Worm (Caenorhabditis elegans): ENCODE data around the gene gfi-1.

Gene gfi-1

DNA sequence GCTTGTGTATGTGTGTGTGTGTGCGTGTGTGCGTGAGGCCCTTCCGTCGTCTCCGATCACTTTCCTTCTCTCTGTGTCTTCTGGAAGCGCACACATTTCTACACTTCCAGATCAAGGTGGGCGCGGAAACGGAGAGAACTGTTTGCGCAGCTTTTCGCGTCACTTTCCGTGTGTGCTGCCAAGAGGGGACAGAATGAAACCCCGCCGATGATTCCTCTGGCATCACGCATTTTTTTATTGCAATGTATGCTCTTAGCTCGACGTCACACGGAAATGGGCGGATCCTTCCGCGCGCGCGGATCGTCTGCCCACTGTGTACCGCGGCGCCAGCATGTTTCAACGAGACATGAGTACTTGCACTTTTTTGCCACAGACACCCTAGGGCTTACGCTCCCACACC is 44.3 kb downstream of the gfi-1 start:
- TF ChIP-seq F13H6.1 (tag; optimal IDR thresholded peaks at IDR 0.05), result peak; percentile 55
- TF ChIP-seq gmeb-2 (tag; optimal IDR thresholded peaks at IDR 0.05), result no peak

DNA sequence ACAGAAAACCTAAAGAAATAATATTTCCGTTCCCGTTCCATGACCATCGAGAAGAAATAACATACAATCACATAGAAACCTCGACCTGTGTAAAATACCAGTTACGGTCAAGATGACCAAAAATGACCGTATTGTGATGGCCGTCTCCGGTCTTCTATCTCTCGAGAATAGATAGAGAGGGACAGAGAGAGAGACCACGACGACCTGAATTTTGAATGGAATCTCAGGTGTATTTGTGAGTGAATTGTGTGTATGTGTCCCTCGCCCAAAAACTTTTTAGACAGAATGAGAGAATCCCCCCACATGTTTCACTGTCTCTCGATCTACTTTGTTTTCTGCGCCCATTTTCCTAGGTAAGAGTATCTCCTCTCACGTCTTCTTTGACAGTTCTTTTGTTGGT is 44.9 kb downstream of the gfi-1 start:
- TF ChIP-seq C08G9.2 (tag; optimal IDR thresholded peaks at IDR 0.05), result no peak
- TF ChIP-seq T23F11.4 (GFP tag; optimal IDR thresholded peaks at IDR 0.05), result no peak

DNA sequence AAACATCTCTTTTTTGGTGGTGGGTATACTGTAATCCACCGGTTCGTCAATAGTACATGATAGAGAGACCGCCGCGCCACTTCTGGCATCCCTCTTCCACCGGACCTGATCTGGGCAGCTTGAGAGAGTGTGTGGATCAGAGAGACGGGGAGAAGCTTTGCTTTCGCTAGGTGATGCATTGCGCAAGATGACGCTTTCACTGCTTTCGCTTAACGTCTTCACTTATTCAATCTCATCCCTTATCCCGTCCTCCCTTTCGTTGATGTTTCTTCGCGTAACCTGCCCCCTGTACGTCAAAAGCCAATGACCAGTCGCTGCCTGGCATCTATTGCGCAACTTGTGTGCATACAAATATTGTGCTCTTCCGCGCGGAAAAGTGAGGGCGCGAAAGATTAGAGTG is 45.5 kb downstream of the gfi-1 start:
- TF ChIP-seq ref-2 (tag; optimal IDR thresholded peaks at IDR 0.05), result peak; percentile 75
- TF ChIP-seq odd-2 (tag; optimal IDR thresholded peaks at IDR 0.05), result no peak
- TF ChIP-seq F13H6.1 (tag; optimal IDR thresholded peaks at IDR 0.05), result peak; percentile 78
- peak; percentile 4 for TF ChIP-seq dmd-4 (tag; optimal IDR thresholded peaks at IDR 0.05; ENCODE audit: borderline replicate concordance)
- no peak for TF ChIP-seq T23F11.4 (GFP tag; optimal IDR thresholded peaks at IDR 0.05)
- no peak for TF ChIP-seq fkh-10 (GFP tag; optimal IDR thresholded peaks at IDR 0.05)
- TF ChIP-seq pag-3 (tag; optimal IDR thresholded peaks at IDR 0.05; ENCODE audit: borderline replicate concordance), result no peak

DNA sequence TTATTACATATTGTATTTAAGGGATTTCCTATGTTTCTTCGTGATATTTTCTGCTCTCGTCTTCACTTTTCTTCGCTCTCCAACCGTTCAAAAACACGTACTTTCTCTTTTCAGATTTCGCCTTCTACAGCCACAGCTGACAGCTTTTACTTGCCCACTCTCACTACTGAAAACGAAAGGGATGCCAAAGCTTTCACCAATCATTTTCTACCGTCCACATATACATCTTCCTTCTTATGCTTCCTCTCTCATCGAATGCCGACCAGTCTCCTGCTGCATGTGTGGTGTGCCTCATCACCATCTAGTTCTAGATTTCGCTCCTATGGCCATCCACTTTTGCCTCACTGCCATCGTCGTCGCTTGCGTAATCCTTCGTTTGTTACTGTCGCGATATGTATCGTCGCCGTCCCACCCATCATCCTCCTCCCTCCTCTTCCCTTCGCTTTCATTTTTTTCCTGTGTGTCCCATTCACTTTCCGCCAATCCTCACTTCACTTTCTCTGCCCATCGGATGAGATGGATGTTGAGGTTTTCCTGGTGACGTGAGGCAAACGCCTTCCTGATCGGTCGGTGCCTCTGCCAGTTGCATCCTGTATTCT is 46.5 kb downstream of the gfi-1 start:
- TF ChIP-seq dmd-4 (tag; optimal IDR thresholded peaks at IDR 0.05; ENCODE audit: borderline replicate concordance) (no peak), pha-2 (tag; optimal IDR thresholded peaks at IDR 0.05) (no peak), ahr-1 (tag; optimal IDR thresholded peaks at IDR 0.05) (no peak), nhr-232 (tag; optimal IDR thresholded peaks at IDR 0.05) (no peak), unc-3 (GFP tag; conservative IDR thresholded peaks at IDR 0.05) (no peak), unc-3 (tag; optimal IDR thresholded peaks at IDR 0.05) (no peak), F13H6.1 (tag; optimal IDR thresholded peaks at IDR 0.05) (peak; percentile 60), ceh-31 (tag; optimal IDR thresholded peaks at IDR 0.05) (peak; percentile 20)

DNA sequence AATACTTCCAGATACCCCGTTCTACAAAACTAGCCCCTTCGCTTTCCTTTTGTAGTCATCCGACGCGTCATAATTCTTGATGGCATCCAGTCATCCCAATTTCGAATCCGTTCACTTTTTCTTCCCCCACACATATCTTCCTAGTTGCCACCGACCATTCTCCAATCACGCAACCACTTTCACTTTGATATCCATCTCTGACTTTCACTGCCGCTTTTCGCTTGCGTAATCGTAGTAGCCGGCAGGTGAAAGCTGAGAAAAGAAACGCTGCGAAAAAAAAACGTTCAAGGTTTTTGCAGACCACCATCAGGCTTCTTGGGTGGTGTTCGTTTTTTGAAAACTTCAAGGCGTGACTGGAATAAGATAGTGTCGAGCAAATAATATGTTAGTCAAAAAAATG is 47.4 kb downstream of the gfi-1 start:
- TF ChIP-seq ceh-31 (tag; optimal IDR thresholded peaks at IDR 0.05) (no peak), F13H6.1 (tag; optimal IDR thresholded peaks at IDR 0.05) (peak; percentile 6), fkh-6 (tag; optimal IDR thresholded peaks at IDR 0.05) (no peak), rnt-1 (tag; optimal IDR thresholded peaks at IDR 0.05) (peak; percentile 55), ref-2 (tag; optimal IDR thresholded peaks at IDR 0.05) (peak; percentile 17)

DNA sequence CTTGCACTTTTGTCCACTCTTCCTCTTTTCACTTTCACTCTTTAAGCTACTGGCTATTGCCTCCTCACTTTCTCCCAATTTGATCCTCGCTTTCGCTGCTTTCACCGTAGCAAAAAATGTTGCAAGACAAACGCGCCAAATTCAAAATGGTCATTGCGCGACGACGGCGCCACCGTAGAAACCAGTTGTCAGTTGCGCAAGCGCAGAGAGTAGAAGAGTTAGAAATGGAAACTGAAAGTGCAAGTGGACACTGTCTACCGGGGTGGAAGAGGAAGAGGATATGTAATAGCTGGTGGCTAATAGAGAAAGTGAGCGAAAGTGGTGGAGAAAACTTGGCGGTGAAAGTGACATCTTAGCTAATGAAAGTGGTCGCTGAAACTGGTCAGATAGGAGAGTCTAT is 48.6 kb downstream of the gfi-1 start:
- TF ChIP-seq elt-4 (tag; optimal IDR thresholded peaks at IDR 0.05) (no peak), fkh-6 (tag; optimal IDR thresholded peaks at IDR 0.05) (no peak), F13H6.1 (tag; optimal IDR thresholded peaks at IDR 0.05) (peak; percentile 94), ceh-31 (tag; optimal IDR thresholded peaks at IDR 0.05) (peak; percentile 42), ref-2 (tag; optimal IDR thresholded peaks at IDR 0.05) (no peak)

DNA sequence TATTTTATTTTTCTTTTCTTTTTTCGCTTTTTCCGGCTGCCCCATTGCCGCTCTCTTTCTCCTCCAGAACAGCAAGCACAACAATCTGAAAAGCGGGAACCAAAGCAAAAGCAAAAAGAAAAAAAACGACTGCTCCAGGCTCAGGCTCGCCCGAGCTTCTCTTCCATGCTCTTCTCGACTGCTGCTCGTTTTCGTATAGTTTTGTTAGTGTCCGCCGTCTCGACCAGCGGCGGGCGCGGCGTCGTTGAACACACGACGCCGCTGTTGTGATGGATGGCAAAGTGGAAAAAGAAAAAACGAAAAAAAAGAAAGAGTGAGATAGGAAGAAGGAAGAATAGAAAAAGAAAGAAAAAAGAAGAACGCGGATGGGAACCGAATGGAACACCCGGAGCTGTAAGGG is 49.6 kb downstream of the gfi-1 start:
- no peak for TF ChIP-seq ceh-18 (tag; optimal IDR thresholded peaks at IDR 0.05)

DNA sequence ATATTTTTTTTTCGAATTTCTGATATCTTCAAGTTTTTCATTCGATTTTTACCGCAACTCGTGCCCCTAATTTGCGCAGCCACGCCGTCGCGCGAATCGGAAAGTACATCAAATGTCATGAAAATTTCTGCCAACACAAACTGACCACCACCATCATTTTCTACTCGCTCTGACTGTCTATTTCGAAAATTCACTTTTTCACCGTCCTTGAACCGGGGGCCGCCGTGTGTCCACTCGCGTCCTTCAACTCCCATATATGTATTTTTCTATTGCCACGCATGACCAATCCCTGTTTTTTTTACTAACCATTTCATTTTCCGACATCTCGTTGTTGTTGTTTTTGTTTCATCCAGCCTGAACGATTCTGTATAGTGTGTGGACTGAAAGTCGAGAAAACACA is 50.1 kb downstream of the gfi-1 start:
- TF ChIP-seq ceh-6 (GFP tag; optimal IDR thresholded peaks at IDR 0.05), result no peak
- TF ChIP-seq zip-5 (tag; optimal IDR thresholded peaks at IDR 0.05), result no peak
- no peak for TF ChIP-seq sox-4 (tag; optimal IDR thresholded peaks at IDR 0.05)
- no peak for TF ChIP-seq ceh-34 (tag; optimal IDR thresholded peaks at IDR 0.05)
- TF ChIP-seq hlh-15 (tag; optimal IDR thresholded peaks at IDR 0.05), result no peak
- TF ChIP-seq ceh-30 (tag; optimal IDR thresholded peaks at IDR 0.05), result no peak
- no peak for TF ChIP-seq elt-2 (tag; optimal IDR thresholded peaks at IDR 0.05)
- TF ChIP-seq hlh-6 (tag; optimal IDR thresholded peaks at IDR 0.05), result no peak
- TF ChIP-seq ref-2 (tag; optimal IDR thresholded peaks at IDR 0.05), result no peak

Data from whole organism, late embryonic.